Worm (Caenorhabditis elegans) whole organism, mixed stage, embryonic: Measurements from ENCODE around the gene str-240.

Experiments used
- M03D4.4 ChIP-seq: sonication (generic microtip); optimal IDR thresholded peaks from 2 replicates; lab custom pipeline; 2017; ENCODE audit warnings: mild to moderate bottlenecking, missing genetic modification characterization, missing compliant biosample characterization
- bed-3 ChIP-seq: fragments of 200-800 bp; sonication (Bioruptor generic); optimal IDR thresholded peaks from 3 replicates; lab custom pipeline; 2018; ENCODE audit warnings: mild to moderate bottlenecking, missing genetic modification characterization, moderate library complexity, missing compliant biosample characterization
- blmp-1 ChIP-seq: fragments of 150-350 bp; optimal IDR thresholded peaks from 2 replicates; lab custom pipeline; 2014; ENCODE audit warnings: missing biosample characterization, missing genetic modification characterization
- ceh-39 ChIP-seq: fragments of 150-350 bp; optimal IDR thresholded peaks from 2 replicates; lab custom pipeline; 2014; ENCODE audit warnings: missing biosample characterization, missing genetic modification characterization
- ceh-43 ChIP-seq: fragments of 200-800 bp; sonication (Bioruptor generic); optimal IDR thresholded peaks from 2 replicates; lab custom pipeline; 2018; ENCODE audit warnings: mild to moderate bottlenecking, missing genetic modification characterization, moderate library complexity, missing compliant biosample characterization
- ceh-83 ChIP-seq: fragments of 200-800 bp; sonication (Bioruptor generic); optimal IDR thresholded peaks from 2 replicates; lab custom pipeline; 2018; ENCODE audit warnings: mild to moderate bottlenecking, missing genetic modification characterization, missing compliant biosample characterization
- ces-1 ChIP-seq: fragments of 150-350 bp; optimal IDR thresholded peaks from 2 replicates; lab custom pipeline; 2014; ENCODE audit warnings: missing biosample characterization, missing genetic modification reagents, missing genetic modification characterization
- cnd-1 ChIP-seq: fragments of 200-800 bp; sonication (Bioruptor generic); optimal IDR thresholded peaks from 2 replicates; lab custom pipeline; 2018; ENCODE audit warnings: mild to moderate bottlenecking, missing genetic modification characterization, missing compliant biosample characterization
- drap-1 ChIP-seq: fragments of 200-800 bp; sonication (Bioruptor generic); optimal IDR thresholded peaks from 3 replicates; lab custom pipeline; 2018; ENCODE audit warnings: mild to moderate bottlenecking, missing genetic modification characterization, missing compliant biosample characterization
- elt-1 ChIP-seq: sonication (generic microtip); optimal IDR thresholded peaks from 2 replicates; lab custom pipeline; 2017; ENCODE audit warnings: missing genetic modification characterization, mild to moderate bottlenecking, missing compliant biosample characterization, antibody characterized with exemption, moderate library complexity, borderline replicate concordance; ENCODE audit not compliant: insufficient read depth
- elt-3 ChIP-seq: fragments of 150-350 bp; optimal IDR thresholded peaks from 2 replicates; lab custom pipeline; 2014; ENCODE audit warnings: missing biosample characterization, missing genetic modification characterization
- flh-1 ChIP-seq: fragments of 200-800 bp; sonication (Bioruptor generic); optimal IDR thresholded peaks from 2 replicates; lab custom pipeline; 2018; ENCODE audit warnings: mild to moderate bottlenecking, missing genetic modification characterization, moderate library complexity, missing compliant biosample characterization
- ham-2 ChIP-seq: fragments of 200-800 bp; sonication (Bioruptor generic); optimal IDR thresholded peaks from 2 replicates; lab custom pipeline; 2018; ENCODE audit warnings: mild to moderate bottlenecking, missing genetic modification characterization, missing compliant biosample characterization
- hlh-1 ChIP-seq: fragments of 150-350 bp; optimal IDR thresholded peaks from 2 replicates; lab custom pipeline; 2014; ENCODE audit warnings: missing biosample characterization, missing genetic modification reagents, missing genetic modification characterization
- lin-13 ChIP-seq: fragments of 150-350 bp; optimal IDR thresholded peaks from 2 replicates; lab custom pipeline; 2014; ENCODE audit warnings: missing biosample characterization, missing genetic modification characterization
- lin-32 ChIP-seq: fragments of 200-800 bp; sonication (Bioruptor generic); optimal IDR thresholded peaks from 2 replicates; lab custom pipeline; 2018; ENCODE audit warnings: mild to moderate bottlenecking, missing genetic modification characterization, missing compliant biosample characterization
- lsy-2 ChIP-seq: fragments of 150-350 bp; optimal IDR thresholded peaks from 2 replicates; lab custom pipeline; 2014; ENCODE audit warnings: missing biosample characterization, missing genetic modification characterization
- mab-5 ChIP-seq: fragments of 150-350 bp; optimal IDR thresholded peaks from 2 replicates; lab custom pipeline; 2014; ENCODE audit warnings: missing biosample characterization, missing genetic modification characterization
- mep-1 ChIP-seq: fragments of 150-350 bp; optimal IDR thresholded peaks from 2 replicates; lab custom pipeline; 2017; ENCODE audit warnings: missing biosample characterization, missing genetic modification reagents, missing genetic modification characterization, inconsistent platforms
- nhr-12 ChIP-seq: fragments of 150-350 bp; optimal IDR thresholded peaks from 2 replicates; lab custom pipeline; 2014; ENCODE audit warnings: missing biosample characterization, missing genetic modification characterization
- nhr-2 ChIP-seq: fragments of 150-350 bp; optimal IDR thresholded peaks from 2 replicates; lab custom pipeline; 2014; ENCODE audit warnings: missing biosample characterization, missing genetic modification characterization
- nhr-237 ChIP-seq: fragments of 150-350 bp; optimal IDR thresholded peaks from 2 replicates; lab custom pipeline; 2014; ENCODE audit warnings: missing biosample characterization, missing genetic modification characterization
- nhr-28 ChIP-seq: fragments of 150-350 bp; optimal IDR thresholded peaks from 2 replicates; lab custom pipeline; 2014; ENCODE audit warnings: missing biosample characterization, missing genetic modification characterization
- nhr-76 ChIP-seq: sonication (generic microtip); optimal IDR thresholded peaks from 2 replicates; lab custom pipeline; 2017; ENCODE audit warnings: missing biosample characterization, missing genetic modification characterization
- pha-4 ChIP-seq: fragments of 150-350 bp; optimal IDR thresholded peaks from 2 replicates; lab custom pipeline; 2018; ENCODE audit warnings: missing biosample characterization, missing genetic modification reagents, missing genetic modification characterization
- sem-2 ChIP-seq: fragments of 200-800 bp; sonication (Bioruptor generic); optimal IDR thresholded peaks from 2 replicates; lab custom pipeline; 2018; ENCODE audit warnings: mild to moderate bottlenecking, missing genetic modification characterization, missing compliant biosample characterization
- snpc-4 ChIP-seq: fragments of 150-350 bp; optimal IDR thresholded peaks from 2 replicates; lab custom pipeline; 2014; ENCODE audit warnings: missing biosample characterization, missing genetic modification characterization
- sptf-1 ChIP-seq: sonication (generic microtip); optimal IDR thresholded peaks from 2 replicates; lab custom pipeline; 2017; ENCODE audit warnings: mild to moderate bottlenecking, missing genetic modification characterization, moderate library complexity, missing compliant biosample characterization
- tbx-8 ChIP-seq: fragments of 200-800 bp; sonication (Bioruptor generic); optimal IDR thresholded peaks from 2 replicates; lab custom pipeline; 2018; ENCODE audit warnings: mild to moderate bottlenecking, missing genetic modification characterization, moderate library complexity, missing compliant biosample characterization
- unc-120 ChIP-seq: sonication (generic microtip); optimal IDR thresholded peaks from 2 replicates; lab custom pipeline; 2017; ENCODE audit warnings: missing genetic modification characterization, missing compliant biosample characterization; ENCODE audit not compliant: poor library complexity, severe bottlenecking
- unc-39 ChIP-seq: fragments of 150-350 bp; optimal IDR thresholded peaks from 2 replicates; lab custom pipeline; 2014; ENCODE audit warnings: missing biosample characterization, missing genetic modification characterization
- unc-62 ChIP-seq: fragments of 150-350 bp; optimal IDR thresholded peaks from 2 replicates; lab custom pipeline; 2014; ENCODE audit warnings: missing biosample characterization, missing genetic modification reagents, missing genetic modification characterization
- zip-8 ChIP-seq: fragments of 150-350 bp; optimal IDR thresholded peaks from 2 replicates; lab custom pipeline; 2014; ENCODE audit warnings: missing biosample characterization, missing genetic modification characterization
- ztf-11 ChIP-seq: fragments of 150-350 bp; optimal IDR thresholded peaks from 2 replicates; lab custom pipeline; 2014; ENCODE audit warnings: missing biosample characterization, missing genetic modification characterization

Gene str-240

DNA sequence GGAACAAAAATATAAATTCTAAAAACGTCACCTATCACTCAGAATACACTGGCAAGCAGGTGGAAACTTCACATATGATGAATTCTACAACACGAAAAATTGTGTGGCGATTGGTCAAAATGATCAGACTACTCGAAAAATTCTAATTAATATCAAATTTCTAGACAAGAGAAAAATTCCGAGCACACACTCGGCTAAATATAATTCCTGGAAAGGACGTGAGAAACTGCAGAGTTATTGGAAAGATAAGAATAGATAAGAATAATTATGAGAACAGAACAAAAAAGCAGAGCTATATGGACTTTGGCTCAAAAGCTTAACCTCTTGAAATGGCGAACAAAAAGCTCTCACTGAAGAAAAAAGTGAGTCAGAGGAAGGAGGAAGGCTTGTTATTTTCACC, 34.5 kb downstream of the str-240 start:
- TF ChIP-seq tbx-8 (GFP tag; lab: Kevin White, UChicago): no peak
- no peak for TF ChIP-seq nhr-237 (tag; lab: Kevin White, UChicago)
- TF ChIP-seq lsy-2 (tag; lab: Kevin White, UChicago): no peak
- TF ChIP-seq ztf-11: no peak
- no peak for TF ChIP-seq nhr-76 (tag; lab: Kevin White, UChicago)
- TF ChIP-seq drap-1 (GFP tag; lab: Kevin White, UChicago): no peak
- no peak for TF ChIP-seq cnd-1 (tag; lab: Kevin White, UChicago)
- no peak for TF ChIP-seq mab-5
- TF ChIP-seq snpc-4: no peak
- no peak for TF ChIP-seq pha-4
- no peak for TF ChIP-seq flh-1 (GFP tag; lab: Kevin White, UChicago)
- TF ChIP-seq mep-1 (tag; lab: Kevin White, UChicago): no peak
- no peak for TF ChIP-seq nhr-2 (tag; lab: Kevin White, UChicago)
- no peak for TF ChIP-seq zip-8
- no peak for TF ChIP-seq blmp-1 (tag; lab: Kevin White, UChicago)
- TF ChIP-seq nhr-28: no peak
- no peak for TF ChIP-seq hlh-1 (tag; lab: Kevin White, UChicago)
- no peak for TF ChIP-seq sptf-1 (tag; lab: Kevin White, UChicago)
- no peak for TF ChIP-seq unc-62 (GFP tag; lab: Kevin White, UChicago)
- TF ChIP-seq unc-39 (tag; lab: Kevin White, UChicago): no peak

DNA sequence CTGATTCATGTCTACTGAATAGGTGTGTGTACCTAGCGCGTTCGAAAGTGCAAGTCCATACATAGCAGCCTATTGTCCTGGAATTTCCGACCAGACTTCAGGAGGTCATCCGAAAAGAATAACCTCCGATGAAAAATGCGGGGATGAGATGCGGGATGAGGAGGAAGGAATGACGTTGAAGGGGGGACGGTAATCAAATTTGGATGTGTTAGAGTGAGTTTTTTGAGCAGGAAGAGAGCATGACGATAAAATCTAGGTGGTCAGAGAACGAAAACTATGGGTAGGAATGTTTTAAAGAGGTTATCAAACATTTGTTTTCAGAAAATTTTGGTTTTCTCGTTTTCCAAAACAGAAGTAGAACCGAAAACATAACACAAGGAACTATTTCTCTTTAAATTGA, 35.7 kb downstream of the str-240 start:
- TF ChIP-seq snpc-4 (no peak), nhr-2 (tag; lab: Kevin White, UChicago) (no peak), zip-8 (no peak), blmp-1 (tag; lab: Kevin White, UChicago) (no peak), lin-32 (no peak), lin-13 (no peak), sem-2 (no peak), hlh-1 (tag; lab: Kevin White, UChicago) (no peak), mab-5 (no peak), ces-1 (GFP tag; lab: Kevin White, UChicago) (no peak), elt-3 (tag; lab: Kevin White, UChicago) (no peak), unc-39 (tag; lab: Kevin White, UChicago) (no peak)

- TF ChIP-seq lin-32 (no peak), ceh-43 (GFP tag; lab: Kevin White, UChicago) (no peak), tbx-8 (GFP tag; lab: Kevin White, UChicago) (no peak), ham-2 (GFP tag; lab: Kevin White, UChicago) (no peak), snpc-4 (no peak), elt-1 (tag; lab: Kevin White, UChicago) (no peak), unc-62 (GFP tag; lab: Kevin White, UChicago) (no peak), M03D4.4 (tag; lab: Kevin White, UChicago) (no peak), ztf-11 (no peak), sptf-1 (tag; lab: Kevin White, UChicago) (no peak), ces-1 (GFP tag; lab: Kevin White, UChicago) (no peak)
These were observed 40.0 kb downstream of the str-240 start, which contains the start of gene C38C3.4 for ce11 chrV:1481742-1482141. C38C3.4 (plus strand) TSS chrV:1482042.

ce11 chrV:1480841-1481240, 40.9 kb downstream of the str-240 start:
- TF ChIP-seq lin-13 (no peak), nhr-2 (tag; lab: Kevin White, UChicago) (no peak), nhr-76 (tag; lab: Kevin White, UChicago) (no peak), ham-2 (GFP tag; lab: Kevin White, UChicago) (no peak), pha-4 (no peak), bed-3 (GFP tag; lab: Kevin White, UChicago) (no peak), ceh-39 (tag; lab: Kevin White, UChicago) (no peak), hlh-1 (tag; lab: Kevin White, UChicago) (peak; percentile 69)

- TF ChIP-seq ceh-83 (no peak), ham-2 (GFP tag; lab: Kevin White, UChicago) (no peak), sptf-1 (tag; lab: Kevin White, UChicago) (no peak), ceh-43 (GFP tag; lab: Kevin White, UChicago) (no peak), cnd-1 (tag; lab: Kevin White, UChicago) (no peak), nhr-12 (no peak), bed-3 (GFP tag; lab: Kevin White, UChicago) (no peak), nhr-28 (no peak), mab-5 (no peak), M03D4.4 (tag; lab: Kevin White, UChicago) (no peak), ceh-39 (tag; lab: Kevin White, UChicago) (no peak), unc-120 (tag; lab: Kevin White, UChicago) (no peak), tbx-8 (GFP tag; lab: Kevin White, UChicago) (no peak), nhr-237 (tag; lab: Kevin White, UChicago) (no peak), nhr-2 (tag; lab: Kevin White, UChicago) (no peak), zip-8 (no peak), flh-1 (GFP tag; lab: Kevin White, UChicago) (no peak), hlh-1 (tag; lab: Kevin White, UChicago) (no peak), elt-1 (tag; lab: Kevin White, UChicago) (no peak), lsy-2 (tag; lab: Kevin White, UChicago) (no peak)
These were observed 44.9 kb downstream of the str-240 start for ce11 chrV:1476841-1477240.
